Fruit fly (Drosophila melanogaster): Measurements from ENCODE around the gene CG5112.

The CG5112 gene

DNA sequence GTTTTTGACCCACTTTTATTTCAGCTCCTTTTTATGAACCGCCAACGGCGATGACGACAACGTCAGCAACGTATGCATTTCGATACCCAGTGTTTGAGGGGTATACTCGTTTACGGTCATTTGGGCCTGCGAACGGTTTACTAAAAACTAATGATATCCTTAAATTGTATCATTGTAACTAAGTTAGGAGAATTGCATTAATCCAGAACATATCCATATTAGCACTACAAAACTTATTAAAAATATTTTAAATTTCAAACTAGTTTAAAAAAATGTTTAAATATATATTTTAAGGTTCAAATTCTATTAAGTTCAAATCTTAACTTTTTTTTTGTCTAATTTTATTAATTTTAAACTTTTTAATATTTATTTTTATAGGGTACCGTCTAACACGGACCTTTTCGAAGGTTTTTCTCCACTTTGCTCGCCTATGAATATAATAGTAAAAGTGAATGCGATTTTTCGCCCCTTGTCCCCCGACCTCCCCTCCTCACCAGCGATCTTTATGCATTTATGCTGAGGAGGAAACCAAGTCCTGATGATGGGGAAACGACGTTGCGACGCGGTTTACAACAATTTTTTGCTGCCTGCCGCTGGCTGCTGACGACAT is 32.0 kb upstream of the CG5112 start:
- no peak for TF ChIP-seq CG4820 (GFP tag; optimal IDR thresholded peaks at IDR 0.05)
- TF ChIP-seq zen (tag; optimal IDR thresholded peaks at IDR 0.05): peak; percentile 11
- no peak for TF ChIP-seq Opbp (GFP tag; IDR thresholded peaks at IDR 0.05; ENCODE audit: partially characterized antibody)
- peak; percentile 31 for TF ChIP-seq fd96Cb (tag; optimal IDR thresholded peaks at IDR 0.05)
- no peak for TF ChIP-seq unpg (GFP tag; optimal IDR thresholded peaks at IDR 0.05)
- peak; percentile 14 for TF ChIP-seq CG12391 (tag; optimal IDR thresholded peaks at IDR 0.05)
- peak; percentile 27 for TF ChIP-seq nmo (GFP tag; optimal IDR thresholded peaks at IDR 0.05)
- TF ChIP-seq Dip3 (GFP tag; optimal IDR thresholded peaks at IDR 0.05): no peak
- TF ChIP-seq CG14710 (tag; optimal IDR thresholded peaks at IDR 0.05): peak; percentile 11
- TF ChIP-seq CG9437 (GFP tag; optimal IDR thresholded peaks at IDR 0.05): no peak
- TF ChIP-seq row (GFP tag; IDR thresholded peaks at IDR 0.05): peak; percentile 24; the same call in 1 of the 3 replicates
- TF ChIP-seq CG10979 (tag; optimal IDR thresholded peaks at IDR 0.05): peak; percentile 64
- TF ChIP-seq CG8765 (GFP tag; IDR thresholded peaks at IDR 0.05): no peak
- TF ChIP-seq vfl (GFP tag; optimal IDR thresholded peaks at IDR 0.05): no peak
- TF ChIP-seq phol (tag; optimal IDR thresholded peaks at IDR 0.05): peak; percentile 33
- peak; percentile 45 for TF ChIP-seq CG2678 (tag; optimal IDR thresholded peaks at IDR 0.05)
- TF ChIP-seq Dref (GFP tag; IDR thresholded peaks at IDR 0.05): no peak
- TF ChIP-seq CG8388 (GFP tag; optimal IDR thresholded peaks at IDR 0.05): peak; percentile 19
- peak; percentile 57 for TF ChIP-seq gem (tag; optimal IDR thresholded peaks at IDR 0.05)
- TF ChIP-seq dmrt11E (tag; optimal IDR thresholded peaks at IDR 0.05): peak; percentile 39
- TF ChIP-seq CG7839 (tag; optimal IDR thresholded peaks at IDR 0.05): peak; percentile 30
- peak; percentile 20 for TF ChIP-seq CG6254 (GFP tag; optimal IDR thresholded peaks at IDR 0.05)
- TF ChIP-seq CG6689 (GFP tag; IDR thresholded peaks at IDR 0.05): peak; percentile 24; the same call in 1 of the 2 replicates
- TF ChIP-seq Xrp1 (GFP tag; IDR thresholded peaks at IDR 0.05): peak; percentile 49
- peak; percentile 26 for TF ChIP-seq Blimp-1 (GFP tag; optimal IDR thresholded peaks at IDR 0.05)
- TF ChIP-seq her (GFP tag; optimal IDR thresholded peaks at IDR 0.05): no peak
- TF ChIP-seq CG2712 (tag; optimal IDR thresholded peaks at IDR 0.05): peak; percentile 65
- TF ChIP-seq eve (GFP tag; optimal IDR thresholded peaks at IDR 0.05): no peak
- peak; percentile 20 for TF ChIP-seq CG4424 (GFP tag; optimal IDR thresholded peaks at IDR 0.05)
- peak in 1 of 2 experiments; percentile 12 for TF ChIP-seq Hr51 (GFP tag; optimal IDR thresholded peaks at IDR 0.05)
- peak; percentile 10 for TF ChIP-seq Oli (tag; optimal IDR thresholded peaks at IDR 0.05)
- TF ChIP-seq CG17361 (GFP tag; IDR thresholded peaks at IDR 0.05): peak; percentile 47; the same call in 1 of the 3 replicates
- TF ChIP-seq CG18262 (tag; optimal IDR thresholded peaks at IDR 0.05): peak; percentile 53
- peak; percentile 20 for TF ChIP-seq CG9727 (GFP tag; optimal IDR thresholded peaks at IDR 0.05)
- TF ChIP-seq Sox100B (GFP tag; optimal IDR thresholded peaks at IDR 0.05): peak; percentile 12
- TF ChIP-seq Lpt (GFP tag; optimal IDR thresholded peaks at IDR 0.05): no peak
- TF ChIP-seq dmrt99B (tag; optimal IDR thresholded peaks at IDR 0.05): peak; percentile 38
- peak; percentile 47 for TF ChIP-seq CG11504 (tag; optimal IDR thresholded peaks at IDR 0.05)
- peak in 1 of 2 experiments; percentile 34 for TF ChIP-seq bsh (GFP tag; optimal IDR thresholded peaks at IDR 0.05)
- peak; percentile 53; the same call in 1 of the 2 replicates for TF ChIP-seq CG31441 (GFP tag; IDR thresholded peaks at IDR 0.05)
- TF ChIP-seq CG17829 (tag; optimal IDR thresholded peaks at IDR 0.05): peak; percentile 27
- TF ChIP-seq lola (GFP tag; optimal IDR thresholded peaks at IDR 0.05): peak in 1 of 3 experiments; percentile 36
- peak; percentile 27 for TF ChIP-seq D19B (GFP tag; optimal IDR thresholded peaks at IDR 0.05)
- no peak for TF ChIP-seq prd (optimal IDR thresholded peaks at IDR 0.05)
- TF ChIP-seq prd (GFP tag; IDR thresholded peaks at IDR 0.05): 0 out of 3 replicates have a peak, but pooled peaks have one; percentile 15
- TF ChIP-seq Sox102F (GFP tag; optimal IDR thresholded peaks at IDR 0.05): peak; percentile 46
- TF ChIP-seq az2 (GFP tag; optimal IDR thresholded peaks at IDR 0.05): peak; percentile 15
- TF ChIP-seq CG30403 (GFP tag; optimal IDR thresholded peaks at IDR 0.05): peak; percentile 21
